Worm (Caenorhabditis elegans): Measurements from ENCODE around the gene ZC250.5.

ce11 chrV:5835397-5835796, 29.8 kb downstream of the ZC250.5 start:
- TF ChIP-seq tbx-2 (tag; optimal IDR thresholded peaks at IDR 0.05), result no peak
- TF ChIP-seq rnt-1 (tag; optimal IDR thresholded peaks at IDR 0.05), result no peak
- TF ChIP-seq nhr-11 (tag; optimal IDR thresholded peaks at IDR 0.05), result no peak
- no peak for TF ChIP-seq hlh-6 (tag; optimal IDR thresholded peaks at IDR 0.05)
- TF ChIP-seq ceh-31 (tag; optimal IDR thresholded peaks at IDR 0.05), result no peak
- TF ChIP-seq ets-4 (tag; optimal IDR thresholded peaks at IDR 0.05), result no peak
- no peak for TF ChIP-seq nfya-1 (tag; optimal IDR thresholded peaks at IDR 0.05)
- TF ChIP-seq ceh-18 (tag; optimal IDR thresholded peaks at IDR 0.05), result no peak
- no peak for TF ChIP-seq elt-4 (tag; optimal IDR thresholded peaks at IDR 0.05)
- no peak for TF ChIP-seq pax-1 (tag; optimal IDR thresholded peaks at IDR 0.05)
- no peak for TF ChIP-seq fax-1 (tag; optimal IDR thresholded peaks at IDR 0.05)
- TF ChIP-seq K09A11.1 (tag; optimal IDR thresholded peaks at IDR 0.05; ENCODE audit: insufficient read depth), result no peak

All from whole organism, late embryonic.